In the genomic region with DNA sequence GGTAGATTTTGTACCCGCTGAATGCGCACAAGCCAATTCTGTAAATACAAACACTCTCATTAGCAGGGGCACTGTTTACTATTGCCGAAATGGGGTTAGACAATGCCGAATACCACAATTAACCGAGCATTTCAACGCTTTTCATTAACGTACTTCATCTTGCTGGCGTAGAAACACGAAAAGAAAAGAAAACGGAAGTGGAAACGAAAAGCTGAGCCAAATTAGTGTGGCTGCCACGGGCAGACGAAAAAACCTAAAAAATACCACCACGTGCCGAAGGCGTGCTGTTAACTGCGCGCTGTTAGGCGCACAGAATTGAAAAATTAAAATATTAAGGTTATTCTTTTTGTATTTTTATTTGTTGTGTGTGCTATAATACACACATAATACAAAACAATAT, we compare ENCODE assay signal across 2 fruit fly cellular contexts.
TF ChIP-seq lines count a peak whose summit lies in the region.

A gene (minus strand): TSS at position 229 of the 400 bp plus-strand sequence.

TF ChIP-seq in whole organism, embryonic, 481 proteins besides CTCF, POLR2A, EP300 and RAD21 (continued from another document and continues in another):
- TF ChIP-seq pan (optimal IDR thresholded peaks at IDR 0.05; lab: Kevin White, UChicago) (no peak), pan (GFP tag; optimal IDR thresholded peaks at IDR 0.05 in 1 of 2, IDR thresholded peaks at IDR 0.05 in 1 of 2) (peak in 1 of 2 experiments; percentile 88), ftz-f1 (GFP tag; optimal IDR thresholded peaks at IDR 0.05; lab: Kevin White, UChicago) (peak; percentile 27), CG43689 (GFP tag; IDR thresholded peaks at IDR 0.05; lab: Robert Waterston, UW) (peak; percentile 86), onecut (GFP tag; IDR thresholded peaks at IDR 0.05; lab: Robert Waterston, UW) (peak; percentile 94), D19A (tag; optimal IDR thresholded peaks at IDR 0.05; lab: Kevin White, UChicago) (peak; percentile 56), stwl (tag; optimal IDR thresholded peaks at IDR 0.05; lab: Kevin White, UChicago) (peak; percentile 79), Ravus (GFP tag; IDR thresholded peaks at IDR 0.05; lab: Robert Waterston, UW) (peak; percentile 40; the same call in 1 of the 2 replicates), HLH3B (GFP tag; IDR thresholded peaks at IDR 0.05; lab: Robert Waterston, UW) (peak; percentile 78), BEAF-32 (GFP tag; optimal IDR thresholded peaks at IDR 0.05; lab: Kevin White, UChicago) (peak; percentile 36), CG2889 (GFP tag; IDR thresholded peaks at IDR 0.05; lab: Robert Waterston, UW) (peak; percentile 53; the same call in 1 of the 3 replicates), CG10431 (GFP tag; optimal IDR thresholded peaks at IDR 0.05; lab: Kevin White, UChicago) (peak; percentile 93), da (GFP tag; optimal IDR thresholded peaks at IDR 0.05; lab: Kevin White, UChicago) (peak; percentile 80), CG6272 (GFP tag; IDR thresholded peaks at IDR 0.05; lab: Robert Waterston, UW) (peak; percentile 64; the same call in 1 of the 2 replicates), cad (GFP tag; optimal IDR thresholded peaks at IDR 0.05; lab: Kevin White, UChicago) (no peak), cato (GFP tag; optimal IDR thresholded peaks at IDR 0.05; lab: Kevin White, UChicago; ENCODE audit: borderline replicate concordance) (peak; percentile 66), CG11696 (GFP tag; IDR thresholded peaks at IDR 0.05; lab: Robert Waterston, UW) (peak; percentile 77), cg (GFP tag; optimal IDR thresholded peaks at IDR 0.05; lab: Kevin White, UChicago) (no peak), otp (GFP tag; IDR thresholded peaks at IDR 0.05; lab: Robert Waterston, UW) (peak; percentile 95), CG10366 (GFP tag; IDR thresholded peaks at IDR 0.05; lab: Robert Waterston, UW) (peak; percentile 78), Pdp1 (GFP tag; optimal IDR thresholded peaks at IDR 0.05; lab: Kevin White, UChicago) (peak; percentile 80 to 87), CG32767 (GFP tag; IDR thresholded peaks at IDR 0.05; lab: Robert Waterston, UW) (peak; percentile 50; the same call in 1 of the 2 replicates), CG15011 (GFP tag; optimal IDR thresholded peaks at IDR 0.05; lab: Kevin White, UChicago) (peak; percentile 90), CG10267 (tag; optimal IDR thresholded peaks at IDR 0.05; lab: Kevin White, UChicago) (peak; percentile 84), vnd (GFP tag; IDR thresholded peaks at IDR 0.05; lab: Robert Waterston, UW; ENCODE audit: partially characterized antibody) (no peak), CG11247 (GFP tag; IDR thresholded peaks at IDR 0.05; lab: Robert Waterston, UW) (peak; percentile 88), mirr (GFP tag; optimal IDR thresholded peaks at IDR 0.05; lab: Kevin White, UChicago) (peak; percentile 97), Mad (GFP tag; optimal IDR thresholded peaks at IDR 0.05; lab: Kevin White, UChicago) (peak; percentile 92), usp (GFP tag; optimal IDR thresholded peaks at IDR 0.05; lab: Kevin White, UChicago) (no peak), CG15269 (tag; optimal IDR thresholded peaks at IDR 0.05; lab: Kevin White, UChicago) (peak; percentile 82), CG7271 (tag; optimal IDR thresholded peaks at IDR 0.05; lab: Kevin White, UChicago) (peak; percentile 98), Dll (GFP tag; IDR thresholded peaks at IDR 0.05; lab: Robert Waterston, UW; ENCODE audit: partially characterized antibody) (no peak), CG6813 (GFP tag; optimal IDR thresholded peaks at IDR 0.05; lab: Kevin White, UChicago) (peak; percentile 97), Hr3 (GFP tag; optimal IDR thresholded peaks at IDR 0.05; lab: Kevin White, UChicago) (peak; percentile 68), CG6854 (GFP tag; optimal IDR thresholded peaks at IDR 0.05; lab: Kevin White, UChicago) (peak; percentile 95), Aef1 (GFP tag; IDR thresholded peaks at IDR 0.05; lab: Robert Waterston, UW) (peak; percentile 54; the same call in 2 of the 3 replicates), Rx (GFP tag; IDR thresholded peaks at IDR 0.05; lab: Robert Waterston, UW) (peak; percentile 90), ken (GFP tag; IDR thresholded peaks at IDR 0.05; lab: Robert Waterston, UW) (peak; percentile 90), CG7556 (GFP tag; optimal IDR thresholded peaks at IDR 0.05; lab: Kevin White, UChicago) (peak; percentile 71), so (GFP tag; IDR thresholded peaks at IDR 0.05; lab: Robert Waterston, UW) (peak; percentile 92; the same call in 2 of the 3 replicates), unc-4 (GFP tag; IDR thresholded peaks at IDR 0.05; lab: Robert Waterston, UW; ENCODE audit: partially characterized antibody) (no peak), shn (GFP tag; optimal IDR thresholded peaks at IDR 0.05; lab: Kevin White, UChicago) (peak; percentile 89), CG32772 (GFP tag; IDR thresholded peaks at IDR 0.05; lab: Robert Waterston, UW) (peak; percentile 67), emc (GFP tag; optimal IDR thresholded peaks at IDR 0.05; lab: Kevin White, UChicago) (peak; percentile 82), Oli (tag; optimal IDR thresholded peaks at IDR 0.05; lab: Kevin White, UChicago) (peak; percentile 71), CG3726 (GFP tag; IDR thresholded peaks at IDR 0.05; lab: Robert Waterston, UW) (peak; percentile 75; the same call in 2 of the 3 replicates), sens (GFP tag; lab: Kevin White, UChicago) (peak; percentile 97), CG13424 (tag; optimal IDR thresholded peaks at IDR 0.05; lab: Kevin White, UChicago) (peak; percentile 75), CG17612 (GFP tag; IDR thresholded peaks at IDR 0.05; lab: Robert Waterston, UW) (peak; percentile 71; the same call in 1 of the 2 replicates), NC2β (GFP tag; optimal IDR thresholded peaks at IDR 0.05; lab: Kevin White, UChicago) (peak; percentile 97), Trl (optimal IDR thresholded peaks at IDR 0.05; lab: Kevin White, UChicago) (no peak), Trl (GFP tag; optimal IDR thresholded peaks at IDR 0.05; lab: Kevin White, UChicago) (peak; percentile 96), CG9215 (GFP tag; IDR thresholded peaks at IDR 0.05; lab: Robert Waterston, UW) (0 out of 2 replicates have a peak, but pooled peaks have one; percentile 37), CG4424 (GFP tag; optimal IDR thresholded peaks at IDR 0.05; lab: Kevin White, UChicago) (peak; percentile 90), CG4328 (GFP tag; optimal IDR thresholded peaks at IDR 0.05; lab: Kevin White, UChicago) (peak; percentile 95), HmgD (GFP tag; optimal IDR thresholded peaks at IDR 0.05; lab: Kevin White, UChicago) (peak; percentile 50), CG10462 (GFP tag; optimal IDR thresholded peaks at IDR 0.05; lab: Kevin White, UChicago) (peak; percentile 57), CG6683 (GFP tag; optimal IDR thresholded peaks at IDR 0.05; lab: Kevin White, UChicago) (peak; percentile 90), CG7786 (GFP tag; optimal IDR thresholded peaks at IDR 0.05; lab: Kevin White, UChicago) (peak; percentile 56), slp2 (GFP tag; optimal IDR thresholded peaks at IDR 0.05; lab: Kevin White, UChicago) (peak; percentile 80), psq (GFP tag; optimal IDR thresholded peaks at IDR 0.05; lab: Kevin White, UChicago) (peak; percentile 83)

TF ChIP-seq in whole organism, prepupa, 60 proteins besides CTCF, POLR2A, EP300 and RAD21 (continued from another document):
- TF ChIP-seq topi (GFP tag; optimal IDR thresholded peaks at IDR 0.05; lab: Kevin White, UChicago) (peak; percentile 90), Ets21C (GFP tag; optimal IDR thresholded peaks at IDR 0.05; lab: Kevin White, UChicago) (no peak), Lpt (GFP tag; optimal IDR thresholded peaks at IDR 0.05; lab: Kevin White, UChicago) (peak; percentile 23), Hr38 (GFP tag; optimal IDR thresholded peaks at IDR 0.05; lab: Kevin White, UChicago) (no peak), dsx (GFP tag; optimal IDR thresholded peaks at IDR 0.05; lab: Kevin White, UChicago; ENCODE audit: poor library complexity, severe bottlenecking) (no peak), svp (GFP tag; lab: Kevin White, UChicago) (no peak), salr (GFP tag; optimal IDR thresholded peaks at IDR 0.05; lab: Kevin White, UChicago) (peak; percentile 19 to 91), CG6792 (GFP tag; optimal IDR thresholded peaks at IDR 0.05; lab: Kevin White, UChicago) (peak; percentile 78), eg (GFP tag; IDR thresholded peaks at IDR 0.05; lab: Robert Waterston, UW) (peak; percentile 92), Met (GFP tag; optimal IDR thresholded peaks at IDR 0.05; lab: Kevin White, UChicago) (peak; percentile 91), Sox102F (GFP tag; optimal IDR thresholded peaks at IDR 0.05; lab: Kevin White, UChicago) (peak; percentile 91)
